Fruit fly (Drosophila melanogaster): Measurements from ENCODE around the gene TfIIB.

TfIIB gene

DNA sequence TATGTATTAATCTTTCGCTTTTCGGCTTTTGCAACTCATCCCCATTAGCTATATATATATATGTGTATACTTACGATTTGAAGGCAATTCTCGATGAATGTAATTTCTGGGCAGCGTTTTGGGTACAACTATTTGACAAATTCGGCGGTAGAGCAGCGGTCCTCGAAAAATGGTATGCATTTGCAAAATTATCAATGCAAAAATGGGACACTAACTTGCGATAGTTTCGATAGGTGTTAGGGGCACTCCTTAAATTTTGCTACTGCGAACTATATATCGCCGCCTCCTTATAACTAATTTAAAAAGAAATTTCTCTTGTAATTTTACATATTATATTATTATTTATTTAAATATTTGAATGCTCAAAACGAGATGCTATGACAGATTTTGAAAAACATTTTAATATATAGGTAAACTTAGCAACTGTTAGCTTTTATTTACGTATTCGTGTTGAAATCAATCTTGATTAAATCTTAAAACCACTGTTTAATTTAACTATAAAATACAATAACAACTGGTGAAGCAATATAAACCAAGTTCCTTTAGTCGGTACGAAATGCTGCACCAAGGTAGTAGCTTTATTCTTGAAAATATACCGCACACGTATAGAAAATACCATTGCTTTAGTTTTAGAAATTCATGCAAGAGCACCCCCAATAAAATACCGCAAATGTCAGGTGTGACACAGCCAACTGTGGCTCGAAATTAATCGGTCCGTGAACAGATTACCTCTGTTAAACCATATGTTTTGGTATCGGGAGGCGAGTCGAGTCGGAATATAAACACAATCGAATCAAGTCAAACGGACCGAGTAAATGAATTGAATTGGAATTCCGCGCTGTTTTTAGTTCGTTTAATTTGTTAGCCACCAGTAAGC lies 17.6 kb upstream of the TfIIB start, which contains the start of the genes CG5355 and Klp31E:
CG5355 (minus strand) TSS at position 213 of the 877 bp plus-strand sequence.
Klp31E (plus strand) TSS at position 767 of the 877 bp plus-strand sequence.
- TF ChIP-seq CTCF (optimal IDR thresholded peaks at IDR 0.05) (no peak), CG8478 (optimal IDR thresholded peaks at IDR 0.05) (no peak)

DNA sequence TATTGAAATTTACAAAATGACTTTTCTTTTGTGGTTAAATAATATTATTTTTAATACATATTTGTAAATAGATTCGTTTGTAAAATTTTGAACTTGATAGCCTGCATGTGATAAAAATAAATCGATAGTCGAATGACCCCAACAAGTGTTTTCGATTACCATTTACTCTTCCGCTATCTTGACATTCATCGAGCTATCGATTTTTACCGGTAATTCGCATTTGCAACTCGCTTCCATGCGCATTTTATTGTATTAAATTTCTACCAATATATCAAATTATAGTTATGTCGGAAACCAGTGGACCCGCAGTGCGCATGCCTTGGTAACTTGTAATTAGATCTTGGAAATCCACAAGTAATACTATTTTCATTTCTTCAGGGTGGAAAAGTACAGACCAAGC lies 12.2 kb upstream of the TfIIB start, which contains the start of gene RfC3:
RfC3 (plus strand) TSS at position 210 of the 400 bp plus-strand sequence.
- TF ChIP-seq CG8478 (optimal IDR thresholded peaks at IDR 0.05) (no peak), CTCF (optimal IDR thresholded peaks at IDR 0.05) (no peak)

DNA sequence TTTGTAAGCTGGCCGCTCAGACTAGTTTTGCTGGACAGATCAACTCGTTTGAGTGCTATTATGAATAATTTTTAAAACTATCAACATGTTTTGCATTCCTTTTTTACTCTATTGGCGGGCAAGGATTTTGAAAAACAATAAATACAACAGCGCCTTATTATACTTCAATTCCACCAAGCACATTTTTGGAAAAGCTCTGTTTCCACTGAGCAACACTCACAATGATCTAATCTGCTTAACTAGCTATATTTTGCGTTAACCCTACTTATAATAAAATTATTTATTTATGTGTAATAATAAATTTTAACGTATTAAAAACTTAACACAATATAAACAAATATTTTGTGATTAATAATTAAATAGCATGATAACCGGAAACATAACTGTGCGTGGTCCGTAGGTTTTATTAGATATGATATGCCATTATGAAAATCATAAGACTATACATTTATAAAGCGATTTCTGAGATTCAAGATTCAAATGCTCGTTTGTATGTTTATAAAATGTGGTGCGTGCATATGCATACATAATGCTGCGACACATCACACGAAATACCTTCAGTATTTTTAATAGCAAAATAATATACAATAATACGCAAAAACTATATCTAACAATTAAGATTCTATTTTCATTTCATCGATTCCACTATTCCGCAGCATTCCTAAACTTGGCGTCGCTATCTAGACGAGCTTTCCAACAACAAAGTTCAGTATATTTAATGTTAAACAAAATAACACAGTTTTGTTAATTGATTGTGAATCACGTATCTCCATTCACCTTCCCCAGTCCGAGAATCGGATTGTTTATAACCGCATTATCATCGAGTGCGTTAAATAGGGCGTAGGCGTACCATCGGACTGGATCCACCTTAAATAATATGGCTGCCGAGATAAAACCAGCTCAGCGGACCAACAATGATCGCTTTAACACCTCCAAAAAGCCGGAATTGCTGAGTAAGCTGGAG lies 8.2 kb upstream of the TfIIB start, which contains the start of the genes pie and Wdfy2:
pie (minus strand) TSS at position 138 of the 964 bp plus-strand sequence.
Wdfy2 (plus strand) TSS at position 649 of the 964 bp plus-strand sequence.
- no peak for TF ChIP-seq CTCF (optimal IDR thresholded peaks at IDR 0.05)
- TF ChIP-seq CG8478 (optimal IDR thresholded peaks at IDR 0.05) = no peak

DNA sequence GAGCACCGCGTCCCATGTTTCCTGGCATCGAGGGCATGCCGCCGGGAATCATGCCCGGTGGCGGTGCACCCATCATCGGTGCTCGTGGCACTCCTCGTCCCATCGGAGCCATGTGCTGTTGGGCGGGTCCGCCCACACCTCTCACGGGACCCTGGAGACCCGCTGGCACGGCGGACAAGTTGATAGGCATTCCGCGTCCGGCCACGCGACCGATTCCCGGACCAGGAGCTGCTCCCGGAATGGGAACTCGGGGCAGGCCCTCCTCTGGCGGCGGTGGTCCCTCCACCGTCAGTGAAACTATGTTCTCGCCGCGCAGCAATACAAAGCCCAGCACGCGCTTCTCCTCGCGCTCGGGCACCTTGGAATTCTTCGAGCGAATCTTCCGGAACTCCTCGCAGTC lies 5.5 kb upstream of the TfIIB start:
- TF ChIP-seq CTCF (optimal IDR thresholded peaks at IDR 0.05) = no peak
- TF ChIP-seq CG8478 (optimal IDR thresholded peaks at IDR 0.05) = no peak

DNA sequence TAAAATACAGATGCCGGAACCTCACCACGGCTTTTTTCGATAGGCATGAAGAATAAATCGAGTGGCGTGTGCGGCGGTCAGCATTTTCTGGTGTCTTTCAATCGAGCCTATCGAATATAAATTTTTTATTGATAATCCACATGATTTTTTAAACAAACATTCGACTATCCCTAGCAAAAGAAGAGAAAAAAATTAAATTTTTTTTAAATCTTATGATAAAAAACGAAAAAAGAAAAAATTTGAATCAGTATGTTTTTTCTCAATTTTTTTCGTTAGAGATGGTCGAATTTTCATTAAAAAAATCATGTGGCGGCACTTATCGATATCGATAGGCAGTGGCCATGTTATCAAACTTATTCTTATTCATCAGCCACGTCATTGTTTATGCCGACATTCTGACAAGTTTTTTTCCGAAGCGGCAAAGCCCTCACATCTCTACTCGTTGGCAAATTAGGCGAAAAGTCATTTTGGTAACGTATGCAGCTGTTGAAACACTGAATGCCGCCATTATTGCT lies 4.5 kb upstream of the TfIIB start, which contains the start of the genes SmB and KdelR:
SmB (minus strand) TSS at position 94 of the 515 bp plus-strand sequence.
KdelR (plus strand) TSS at position 354 of the 515 bp plus-strand sequence.
- TF ChIP-seq CTCF (optimal IDR thresholded peaks at IDR 0.05) (no peak), CG8478 (optimal IDR thresholded peaks at IDR 0.05) (no peak)

DNA sequence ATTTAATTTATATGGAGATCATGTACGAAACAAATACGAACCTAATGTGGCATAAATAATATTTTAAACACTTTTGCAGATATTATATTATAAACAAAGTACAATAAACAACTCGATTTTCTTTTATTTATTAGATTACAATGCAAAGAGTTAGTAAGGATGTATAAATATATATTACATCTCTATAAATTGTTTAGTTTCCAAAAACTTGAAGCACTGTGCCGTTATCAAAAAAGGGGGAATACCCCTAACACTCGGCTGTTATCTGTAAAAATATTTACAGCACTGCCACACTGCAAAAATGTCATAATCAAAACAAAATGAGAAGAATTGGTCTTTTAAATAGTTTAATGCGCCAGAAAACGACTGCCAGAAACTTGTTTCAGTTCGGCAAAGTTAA lies 2.6 kb upstream of the TfIIB start, which contains the start of gene CG5188:
CG5188 (plus strand) TSS at position 302 of the 400 bp plus-strand sequence.
- no peak for TF ChIP-seq CTCF (optimal IDR thresholded peaks at IDR 0.05)
- TF ChIP-seq CG8478 (optimal IDR thresholded peaks at IDR 0.05) = no peak

DNA sequence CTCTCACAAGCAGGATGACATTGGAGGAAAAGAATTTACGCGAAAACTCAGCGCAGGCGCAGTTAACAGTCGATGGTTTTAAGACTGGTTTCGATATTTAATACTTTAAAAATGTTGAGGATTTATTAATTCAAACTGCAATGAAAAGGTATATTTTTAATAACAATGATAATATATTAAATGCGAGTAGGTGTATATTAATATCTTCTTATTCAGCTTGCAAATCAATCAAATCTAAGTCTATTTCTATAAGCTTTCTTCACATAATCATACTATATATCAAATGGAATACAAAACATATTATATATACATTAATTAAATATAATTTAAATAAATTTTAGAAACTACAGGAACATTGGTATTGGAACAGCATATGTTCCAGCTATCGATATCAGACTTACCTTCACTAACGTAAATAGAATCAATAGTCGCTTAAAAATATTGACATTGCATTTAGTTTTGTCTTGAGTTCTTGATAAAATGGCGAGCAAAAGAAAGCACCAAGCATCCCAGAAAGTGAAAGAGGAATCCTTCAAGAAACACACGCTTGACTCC lies 4.5 kb downstream of the TfIIB start, which contains the start of the genes TBC1D16 and holn1:
TBC1D16 (minus strand) TSS at position 51 of the 555 bp plus-strand sequence.
holn1 (plus strand) TSS at position 390 of the 555 bp plus-strand sequence.
- no peak for TF ChIP-seq CTCF (optimal IDR thresholded peaks at IDR 0.05)
- no peak for TF ChIP-seq CG8478 (optimal IDR thresholded peaks at IDR 0.05)

DNA sequence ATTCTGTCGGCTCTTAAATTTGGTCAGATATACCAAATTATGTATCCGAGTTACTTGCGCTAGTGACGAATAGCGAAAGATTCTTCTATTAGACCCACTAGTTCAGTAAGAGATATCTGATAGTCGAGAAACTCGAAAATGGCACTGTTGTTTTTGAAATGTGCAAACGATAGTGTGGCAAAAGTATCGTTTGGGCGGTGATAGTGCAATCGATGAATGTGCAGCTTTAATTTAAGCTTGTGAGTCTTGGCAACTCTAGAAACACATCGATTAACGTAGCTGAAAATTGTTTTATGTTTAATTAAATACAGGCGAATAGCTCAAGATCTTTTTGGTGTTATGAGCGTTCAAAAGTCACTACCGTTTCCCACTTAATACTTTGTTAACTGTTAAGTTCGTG lies 6.2 kb downstream of the TfIIB start, which contains the start of gene STUB1:
STUB1 (plus strand) TSS at position 232 of the 400 bp plus-strand sequence.
- TF ChIP-seq CG8478 (optimal IDR thresholded peaks at IDR 0.05) = no peak
- no peak for TF ChIP-seq CTCF (optimal IDR thresholded peaks at IDR 0.05)

DNA sequence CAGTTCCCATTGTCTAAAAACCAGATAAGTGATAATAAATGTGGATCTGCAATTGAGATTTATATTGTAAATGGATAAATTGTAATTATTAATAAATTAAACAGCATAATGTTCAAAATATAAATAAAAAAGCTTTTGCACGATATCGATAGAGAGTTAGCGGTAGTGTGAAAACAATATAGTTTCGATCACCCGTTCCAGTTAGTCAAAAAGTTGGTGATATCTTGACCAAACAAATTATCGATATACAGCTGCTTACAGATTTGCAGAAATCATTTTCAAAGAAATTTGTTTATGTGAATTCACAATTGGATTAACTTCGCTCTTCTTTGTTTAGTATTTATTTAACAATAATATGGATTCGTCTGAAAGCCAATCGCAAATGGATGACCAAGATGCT lies 8.0 kb downstream of the TfIIB start, which contains the start of gene Nse4:
Nse4 (plus strand) TSS at position 267 of the 400 bp plus-strand sequence.
- TF ChIP-seq CTCF (optimal IDR thresholded peaks at IDR 0.05) = no peak
- no peak for TF ChIP-seq CG8478 (optimal IDR thresholded peaks at IDR 0.05)

DNA sequence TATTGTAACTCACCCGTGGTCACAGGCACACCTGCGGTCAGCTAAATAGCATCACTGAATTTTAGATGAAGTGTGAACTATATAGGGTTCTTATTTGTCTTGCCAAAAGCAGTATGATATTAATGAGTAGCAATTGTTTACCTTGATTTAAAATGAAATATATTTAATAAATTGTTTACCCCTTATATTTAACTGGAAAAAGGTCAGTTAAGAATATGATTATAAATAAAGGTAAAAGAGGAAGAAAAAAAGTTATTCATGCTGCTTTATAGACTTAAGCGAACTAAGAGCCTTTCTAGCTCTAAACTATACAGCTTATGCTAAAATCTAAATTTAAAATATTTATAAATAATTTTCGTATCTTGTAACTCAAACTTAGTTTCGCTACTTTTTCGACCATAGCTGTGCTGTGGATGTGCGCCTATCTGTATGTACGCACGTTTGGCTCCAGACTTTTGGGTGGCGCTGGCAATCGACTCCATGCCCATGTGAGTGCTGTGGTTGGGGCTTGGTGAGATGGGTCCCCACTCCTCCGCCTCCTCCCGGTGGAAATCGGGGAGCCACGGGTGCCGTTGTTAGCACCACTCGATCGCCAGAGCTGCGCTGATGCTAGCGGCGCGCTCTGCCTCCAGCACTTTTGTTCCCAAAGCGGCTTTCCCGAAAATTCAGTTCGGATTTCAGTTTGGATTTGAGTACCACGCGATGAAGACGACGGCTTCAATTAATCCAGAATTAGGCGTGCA lies 11.1 kb downstream of the TfIIB start, which contains the start of gene loh:
loh (plus strand) TSS at position 487 of the 743 bp plus-strand sequence.
- no peak for TF ChIP-seq CTCF (optimal IDR thresholded peaks at IDR 0.05)
- no peak for TF ChIP-seq CG8478 (optimal IDR thresholded peaks at IDR 0.05)

DNA sequence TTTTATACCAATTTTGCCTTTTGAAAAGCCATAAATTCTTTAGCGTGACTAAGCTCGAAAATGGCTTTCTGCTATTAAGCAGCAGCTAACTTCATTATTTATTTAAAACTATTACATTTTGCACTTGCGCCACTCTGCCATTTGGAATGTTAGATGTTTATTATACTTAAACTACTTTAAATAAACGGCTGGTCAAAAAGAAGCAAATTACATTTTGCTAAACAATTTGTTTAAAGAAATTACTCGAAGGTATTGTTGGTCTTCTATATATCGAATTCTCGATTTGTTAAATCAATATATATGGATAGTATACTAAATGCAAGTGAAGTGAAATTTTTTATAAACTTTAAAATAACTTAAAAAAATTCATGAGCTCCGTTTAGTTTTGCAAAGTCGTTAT lies 21.2 kb downstream of the TfIIB start, which contains the start of gene ppk10:
ppk10 (minus strand) TSS at position 101 of the 400 bp plus-strand sequence.
- TF ChIP-seq CG8478 (optimal IDR thresholded peaks at IDR 0.05) = no peak
- no peak for TF ChIP-seq CTCF (optimal IDR thresholded peaks at IDR 0.05)

DNA sequence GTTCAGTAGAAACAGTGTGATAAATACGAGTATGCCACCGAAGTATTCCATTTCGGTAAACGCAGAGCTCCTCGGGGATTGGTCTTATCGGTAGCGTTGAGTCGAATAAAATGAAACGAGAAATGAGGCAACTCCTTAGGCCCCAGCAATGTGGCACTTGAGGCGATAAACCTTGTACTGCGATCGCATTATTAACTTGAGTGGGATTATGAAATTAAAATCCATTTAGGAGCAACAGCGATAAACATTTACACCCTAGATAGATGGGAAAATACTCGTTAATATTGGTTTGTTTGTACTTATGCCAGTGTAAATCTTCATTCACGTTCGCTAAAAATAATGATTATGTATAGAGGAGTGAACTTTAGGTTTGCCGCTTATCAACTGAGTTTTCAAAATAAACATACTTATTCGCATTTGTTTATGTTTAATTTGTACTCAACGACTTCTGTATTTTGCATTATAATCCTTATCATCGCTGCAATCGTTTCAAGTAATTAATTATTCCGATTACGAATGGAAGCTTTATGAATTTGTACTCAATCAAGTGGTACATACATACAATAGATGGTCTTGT lies 24.9 kb downstream of the TfIIB start:
- no peak for TF ChIP-seq CTCF (optimal IDR thresholded peaks at IDR 0.05)
- no peak for TF ChIP-seq CG8478 (optimal IDR thresholded peaks at IDR 0.05)

Data from S2 (cell line).